Fruit fly (Drosophila melanogaster) whole organism, embryonic: ENCODE measurements around the gene ND-B16.6.

ENCODE experiments used
- Atf-2 ChIP-seq: fragments of 200-800 bp; sonication (Bioruptor generic); optimal IDR thresholded peaks from 2 replicates; lab custom pipeline; 2016; ENCODE audit warnings: missing biosample characterization, missing genetic modification characterization
- Bgb ChIP-seq: fragments of 200-800 bp; sonication (Bioruptor generic); IDR thresholded peaks from 2 replicates; pipeline ENCODE4 v1.3.6; 2022; ENCODE audit warnings: missing biosample characterization, missing genetic modification characterization; ENCODE audit not compliant: partially characterized antibody
- Blimp-1 ChIP-seq: fragments of 200-800 bp; sonication (Bioruptor generic); optimal IDR thresholded peaks from 3 replicates; lab custom pipeline; 2018; ENCODE audit warnings: missing biosample characterization, missing genetic modification characterization, mild to moderate bottlenecking, moderate library complexity, missing genetic modification reagents
- CG10565 ChIP-seq: fragments of 200-800 bp; sonication (Bioruptor generic); optimal IDR thresholded peaks from 3 replicates; lab custom pipeline; 2016; ENCODE audit warnings: missing biosample characterization, mild to moderate bottlenecking, missing genetic modification characterization
- CG11695 ChIP-seq: fragments of 200-800 bp; sonication (Bioruptor generic); IDR thresholded peaks from 3 replicates; pipeline ENCODE4 v1.3.6; 2022; ENCODE audit warnings: missing biosample characterization, missing genetic modification characterization
- CG12391 ChIP-seq: fragments of 200-800 bp; sonication (Bioruptor generic); optimal IDR thresholded peaks from 3 replicates; lab custom pipeline; 2018; ENCODE audit warnings: missing biosample characterization, mild to moderate bottlenecking, missing genetic modification characterization, moderate library complexity
- CG13894 ChIP-seq: fragments of 200-800 bp; sonication (Bioruptor generic); optimal IDR thresholded peaks from 3 replicates; lab custom pipeline; 2018; ENCODE audit warnings: missing biosample characterization, mild to moderate bottlenecking, missing genetic modification characterization, moderate library complexity
- CG14441 ChIP-seq: fragments of 200-800 bp; sonication (Bioruptor generic); IDR thresholded peaks from 2 replicates; pipeline ENCODE4 v1.3.6; 2022; ENCODE audit warnings: missing biosample characterization, missing genetic modification characterization
- CG14860 ChIP-seq: fragments of 200-800 bp; sonication (Bioruptor generic); IDR thresholded peaks from 3 replicates; pipeline ENCODE4 v1.3.6; 2022; ENCODE audit warnings: missing biosample characterization, missing genetic modification characterization; ENCODE audit not compliant: partially characterized antibody
- CG17612 ChIP-seq: fragments of 200-800 bp; sonication (Bioruptor generic); IDR thresholded peaks from 2 replicates; pipeline ENCODE4 v1.3.6; 2022; ENCODE audit warnings: missing biosample characterization, missing genetic modification characterization
- CG17912 ChIP-seq: fragments of 200-800 bp; sonication (Bioruptor generic); optimal IDR thresholded peaks from 2 replicates; lab custom pipeline; 2018; ENCODE audit warnings: missing biosample characterization, mild to moderate bottlenecking, missing genetic modification characterization
- CG18599 ChIP-seq: fragments of 200-800 bp; sonication (Bioruptor generic); optimal IDR thresholded peaks from 3 replicates; lab custom pipeline; 2017; ENCODE audit warnings: missing biosample characterization, missing genetic modification characterization, mild to moderate bottlenecking, moderate library complexity, missing genetic modification reagents
- CG2199 ChIP-seq: fragments of 200-800 bp; sonication (Bioruptor generic); IDR thresholded peaks from 3 replicates; pipeline ENCODE4 v1.3.6; 2022; ENCODE audit warnings: missing biosample characterization, missing genetic modification characterization
- CG2712 ChIP-seq: fragments of 200-800 bp; optimal IDR thresholded peaks from 3 replicates; lab custom pipeline; 2019; ENCODE audit warnings: missing biosample characterization, mild to moderate bottlenecking, missing genetic modification characterization, moderate library complexity
- CG31365 ChIP-seq: fragments of 200-800 bp; sonication (Bioruptor generic); optimal IDR thresholded peaks from 2 replicates; lab custom pipeline; 2018; ENCODE audit warnings: missing biosample characterization, mild to moderate bottlenecking, missing genetic modification characterization
- CG4282 ChIP-seq: fragments of 200-800 bp; sonication (Bioruptor generic); optimal IDR thresholded peaks from 2 replicates; lab custom pipeline; 2016; ENCODE audit warnings: missing biosample characterization, missing genetic modification characterization
- CG4404 ChIP-seq: fragments of 200-800 bp; sonication (Bioruptor generic); IDR thresholded peaks from 2 replicates; pipeline ENCODE4 v1.3.6; 2022; ENCODE audit warnings: missing biosample characterization, missing genetic modification characterization
- CG6854 ChIP-seq: fragments of 200-800 bp; sonication (Bioruptor generic); optimal IDR thresholded peaks from 3 replicates; lab custom pipeline; 2017; ENCODE audit warnings: missing biosample characterization, mild to moderate bottlenecking, missing genetic modification characterization
- CG7372 ChIP-seq: fragments of 200-800 bp; sonication (Bioruptor generic); IDR thresholded peaks from 2 replicates; pipeline ENCODE4 v1.3.6; 2022; ENCODE audit warnings: missing biosample characterization, missing genetic modification characterization
- CG7745 ChIP-seq: fragments of 200-800 bp; sonication (Bioruptor generic); optimal IDR thresholded peaks from 2 replicates; lab custom pipeline; 2018; ENCODE audit warnings: missing biosample characterization, mild to moderate bottlenecking, missing genetic modification characterization, moderate library complexity
- CG7839 ChIP-seq: fragments of 200-800 bp; sonication (Bioruptor generic); optimal IDR thresholded peaks from 3 replicates; lab custom pipeline; 2018; ENCODE audit warnings: missing biosample characterization, mild to moderate bottlenecking, missing genetic modification characterization, moderate library complexity
- CG8089 ChIP-seq: fragments of 200-800 bp; sonication (Bioruptor generic); optimal IDR thresholded peaks from 3 replicates; lab custom pipeline; 2016; ENCODE audit warnings: missing biosample characterization, missing genetic modification characterization
- Deaf1 ChIP-seq: fragments of 200-800 bp; optimal IDR thresholded peaks from 3 replicates; lab custom pipeline; 2019; ENCODE audit warnings: missing biosample characterization, mild to moderate bottlenecking, missing genetic modification characterization, moderate library complexity
- Dp ChIP-seq: fragments of 200-800 bp; sonication (Bioruptor generic); optimal IDR thresholded peaks from 2 replicates; lab custom pipeline; 2018; ENCODE audit warnings: missing biosample characterization, mild to moderate bottlenecking, missing genetic modification characterization, moderate library complexity
- E2f1 ChIP-seq: fragments of 200-800 bp; sonication (Bioruptor generic); IDR thresholded peaks from 2 replicates; pipeline ENCODE4 v1.3.6; 2022; ENCODE audit warnings: missing biosample characterization, missing genetic modification characterization
- Eip74EF ChIP-seq, 2 experiments: fragments of 200-800 bp in 1 of 2; fragments of >200 bp in 1 of 2; sonication (Bioruptor generic) in 1 of 2; optimal IDR thresholded peaks; 2 replicates each; lab custom pipeline; 2017 to 2019; ENCODE audit warnings: missing biosample characterization in 2 of 2, missing genetic modification characterization in 2 of 2, mild to moderate bottlenecking in 1 of 2, moderate library complexity in 1 of 2
- Ets97D ChIP-seq: fragments of 200-800 bp; sonication (Bioruptor generic); optimal IDR thresholded peaks from 3 replicates; lab custom pipeline; 2016; ENCODE audit warnings: missing biosample characterization, missing genetic modification characterization
- Hr39 ChIP-seq: fragments of >200 bp; optimal IDR thresholded peaks from 2 replicates; lab custom pipeline; 2017
- Kr ChIP-seq: fragments of 200-800 bp; sonication (Bioruptor generic); optimal IDR thresholded peaks from 2 replicates; lab custom pipeline; 2017; ENCODE audit warnings: missing biosample characterization, mild to moderate bottlenecking, missing genetic modification characterization
- MESR4 ChIP-seq: fragments of 200-800 bp; sonication (Bioruptor generic); optimal IDR thresholded peaks from 2 replicates; lab custom pipeline; 2018; ENCODE audit warnings: missing biosample characterization, mild to moderate bottlenecking, missing genetic modification characterization, moderate library complexity
- Med ChIP-seq: fragments of 200-800 bp; sonication (Bioruptor generic); peaks from one replicate; lab custom pipeline; 2016; ENCODE audit warnings: missing biosample characterization, missing genetic modification characterization, mild to moderate bottlenecking, inconsistent platforms, moderate library complexity
- Myb ChIP-seq: fragments of 200-800 bp; sonication (Bioruptor generic); optimal IDR thresholded peaks from 2 replicates; lab custom pipeline; 2016; ENCODE audit warnings: missing biosample characterization, missing genetic modification characterization
- PHDP ChIP-seq: fragments of 200-800 bp; sonication (Bioruptor generic); optimal IDR thresholded peaks from 3 replicates; lab custom pipeline; 2018; ENCODE audit warnings: missing biosample characterization, mild to moderate bottlenecking, missing genetic modification characterization, moderate library complexity
- Ravus ChIP-seq: fragments of 200-800 bp; sonication (Bioruptor generic); IDR thresholded peaks from 2 replicates; pipeline ENCODE4 v1.3.6; 2022; ENCODE audit warnings: missing biosample characterization, missing genetic modification characterization
- Sox100B ChIP-seq: fragments of 200-800 bp; sonication (Bioruptor generic); optimal IDR thresholded peaks from 3 replicates; lab custom pipeline; 2018; ENCODE audit warnings: missing biosample characterization, mild to moderate bottlenecking, missing genetic modification characterization
- TFAM ChIP-seq: fragments of 200-800 bp; sonication (Bioruptor generic); optimal IDR thresholded peaks from 2 replicates; lab custom pipeline; 2017; ENCODE audit warnings: missing biosample characterization, missing genetic modification characterization, inconsistent platforms
- Xrp1 ChIP-seq: fragments of 200-800 bp; sonication (Bioruptor generic); IDR thresholded peaks from 2 replicates; pipeline ENCODE4 v1.3.6; 2022; ENCODE audit warnings: missing biosample characterization, missing genetic modification characterization
- ato ChIP-seq: fragments of 200-800 bp; sonication (Bioruptor generic); IDR thresholded peaks from 2 replicates; pipeline ENCODE4 v1.3.6; 2022; ENCODE audit warnings: missing biosample characterization, missing genetic modification characterization; ENCODE audit not compliant: partially characterized antibody
- caup ChIP-seq: fragments of 200-800 bp; sonication (Bioruptor generic); optimal IDR thresholded peaks from 3 replicates; lab custom pipeline; 2017; ENCODE audit warnings: missing biosample characterization, mild to moderate bottlenecking, missing genetic modification characterization, moderate library complexity; ENCODE audit not compliant: severe bottlenecking
- chm ChIP-seq: fragments of 200-800 bp; sonication (Bioruptor generic); IDR thresholded peaks from 2 replicates; pipeline ENCODE4 v1.3.6; 2022; ENCODE audit warnings: missing biosample characterization, missing genetic modification characterization
- en ChIP-seq: fragments of 200-800 bp; sonication (Bioruptor generic); optimal IDR thresholded peaks from 2 replicates; lab custom pipeline; 2016; ENCODE audit warnings: missing biosample characterization, missing genetic modification characterization
- grn ChIP-seq: fragments of 200-800 bp; sonication (Bioruptor generic); optimal IDR thresholded peaks from 3 replicates; lab custom pipeline; 2017; ENCODE audit warnings: missing biosample characterization, missing genetic modification characterization
- gro ChIP-seq: fragments of 200-800 bp; sonication (Bioruptor generic); optimal IDR thresholded peaks from 2 replicates; lab custom pipeline; 2016; ENCODE audit warnings: missing biosample characterization, missing genetic modification characterization
- hbn ChIP-seq: fragments of 200-800 bp; sonication (Bioruptor generic); IDR thresholded peaks from 2 replicates; pipeline ENCODE4 v1.3.6; 2022; ENCODE audit warnings: missing biosample characterization, missing genetic modification characterization; ENCODE audit not compliant: partially characterized antibody
- hkb ChIP-seq, 2 experiments: fragments of 200-800 bp in 1 of 2; fragments of >200 bp in 1 of 2; sonication (Bioruptor generic) in 1 of 2; IDR thresholded peaks in 1 of 2; optimal IDR thresholded peaks in 1 of 2; 2 replicates each; pipeline versions ENCODE4 v1.3.6 to Lab custom; 2017 to 2022; ENCODE audit warnings: missing biosample characterization in 1 of 2, missing genetic modification characterization in 1 of 2
- lbe ChIP-seq: fragments of 200-800 bp; sonication (Bioruptor generic); optimal IDR thresholded peaks from 2 replicates; lab custom pipeline; 2016; ENCODE audit warnings: missing biosample characterization, mild to moderate bottlenecking, missing genetic modification characterization
- onecut ChIP-seq: fragments of 200-800 bp; sonication (Bioruptor generic); IDR thresholded peaks from 2 replicates; pipeline ENCODE4 v1.3.6; 2022; ENCODE audit warnings: missing biosample characterization, missing genetic modification characterization
- pfk ChIP-seq: fragments of 200-800 bp; sonication (Bioruptor generic); optimal IDR thresholded peaks from 2 replicates; lab custom pipeline; 2018; ENCODE audit warnings: missing biosample characterization, mild to moderate bottlenecking, missing genetic modification characterization, moderate library complexity
- sens ChIP-seq: fragments of 200-800 bp; sonication (Bioruptor generic); peaks from one replicate; lab custom pipeline; 2016; ENCODE audit warnings: missing biosample characterization, missing genetic modification characterization
- sr ChIP-seq: fragments of 200-800 bp; sonication (Bioruptor generic); IDR thresholded peaks from 3 replicates; pipeline ENCODE4 v1.3.6; 2022; ENCODE audit warnings: missing biosample characterization, missing genetic modification characterization

The ND-B16.6 gene

DNA sequence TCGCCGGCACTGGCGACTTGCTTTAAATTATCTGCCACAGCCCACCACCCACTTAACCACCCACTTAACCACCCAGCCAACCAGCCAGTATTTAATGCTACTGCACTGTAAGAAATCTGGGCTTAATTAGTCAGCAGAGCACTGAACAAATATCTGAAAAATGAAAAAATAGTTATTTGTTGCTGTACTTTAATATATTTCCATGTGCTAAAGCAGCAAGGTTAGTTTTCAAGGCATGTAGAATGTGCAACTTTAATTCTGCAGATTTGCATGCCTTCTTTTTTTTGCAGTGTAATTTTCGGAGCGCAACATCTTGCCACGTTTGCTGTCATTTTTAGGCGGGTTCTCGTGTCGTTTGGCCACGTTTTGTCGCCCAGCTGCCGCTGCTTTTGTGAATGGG lies 25.4 kb upstream of the ND-B16.6 start (continued):
- no peak for TF ChIP-seq MESR4 (GFP tag; lab: Kevin White, UChicago)
- TF ChIP-seq gro (GFP tag; lab: Kevin White, UChicago), result peak; percentile 38
- no peak for TF ChIP-seq Hr39
- TF ChIP-seq hbn (GFP tag; lab: Robert Waterston, UW), result no peak
- no peak for TF ChIP-seq TFAM (GFP tag; lab: Kevin White, UChicago)
- TF ChIP-seq CG14441, result no peak
- no peak for TF ChIP-seq CG31365 (tag; lab: Kevin White, UChicago)
- peak; percentile 41 for TF ChIP-seq CG2712 (tag; lab: Kevin White, UChicago)
- no peak for TF ChIP-seq CG7745 (tag; lab: Kevin White, UChicago)
- no peak for TF ChIP-seq pfk
- TF ChIP-seq CG10565 (GFP tag; lab: Kevin White, UChicago), result no peak
- TF ChIP-seq CG17912 (GFP tag; lab: Kevin White, UChicago), result no peak
- no peak for TF ChIP-seq lbe (GFP tag; lab: Kevin White, UChicago)
- TF ChIP-seq caup (GFP tag; lab: Kevin White, UChicago), result peak; percentile 50
- TF ChIP-seq CG6854 (GFP tag; lab: Kevin White, UChicago), result peak; percentile 24
- TF ChIP-seq ato, result no peak
- TF ChIP-seq onecut, result no peak
- peak; percentile 26; the same call in 1 of the 2 replicates for TF ChIP-seq Xrp1 (GFP tag; lab: Robert Waterston, UW)
- TF ChIP-seq sr (GFP tag; lab: Robert Waterston, UW), result no peak
- 0 out of 3 replicates have a peak, but pooled peaks have one; percentile 22 for TF ChIP-seq CG11695
- TF ChIP-seq CG18599 (GFP tag; lab: Kevin White, UChicago), result peak; percentile 84
- TF ChIP-seq Med (GFP tag; lab: Kevin White, UChicago), result peak; percentile 91
- no peak for TF ChIP-seq Atf-2
- no peak for TF ChIP-seq CG14860 (GFP tag; lab: Robert Waterston, UW)
- no peak for TF ChIP-seq CG8089
- peak; percentile 47 for TF ChIP-seq CG12391 (tag; lab: Kevin White, UChicago)
- TF ChIP-seq CG4404 (GFP tag; lab: Robert Waterston, UW), result no peak
- TF ChIP-seq chm (GFP tag; lab: Robert Waterston, UW), result 0 out of 2 replicates have a peak, but pooled peaks have one; percentile 33
- no peak for TF ChIP-seq Bgb
- TF ChIP-seq Blimp-1 (GFP tag; lab: Kevin White, UChicago), result peak; percentile 36
- no peak for TF ChIP-seq CG4282 (GFP tag; lab: Kevin White, UChicago)
- no peak for TF ChIP-seq Ets97D (GFP tag; lab: Kevin White, UChicago)
- no peak for TF ChIP-seq Kr (GFP tag; lab: Kevin White, UChicago)
- no peak for TF ChIP-seq CG17612 (GFP tag; lab: Robert Waterston, UW)
- peak in 1 of 2 experiments; percentile 4 for TF ChIP-seq Eip74EF (GFP tag; optimal IDR thresholded peaks at IDR 0.05; lab: Kevin White, UChicago)
- TF ChIP-seq grn (GFP tag; lab: Kevin White, UChicago), result no peak
- TF ChIP-seq Myb (GFP tag; lab: Kevin White, UChicago), result peak; percentile 25
- peak; percentile 51 for TF ChIP-seq E2f1 (GFP tag; lab: Robert Waterston, UW)
- TF ChIP-seq PHDP, result peak; percentile 54
- TF ChIP-seq hkb (optimal IDR thresholded peaks at IDR 0.05; lab: Kevin White, UChicago), result no peak
- peak; percentile 37; the same call in 1 of the 2 replicates for TF ChIP-seq hkb (GFP tag; IDR thresholded peaks at IDR 0.05; lab: Robert Waterston, UW)
- TF ChIP-seq sens, result peak; percentile 82
- TF ChIP-seq en (GFP tag; lab: Kevin White, UChicago), result no peak
- no peak for TF ChIP-seq Dp (GFP tag; lab: Kevin White, UChicago)
- TF ChIP-seq CG7839 (tag; lab: Kevin White, UChicago), result peak; percentile 68
- TF ChIP-seq CG2199 (GFP tag; lab: Robert Waterston, UW), result no peak
- no peak for TF ChIP-seq Sox100B
- no peak for TF ChIP-seq CG13894
- peak; percentile 8 for TF ChIP-seq Deaf1 (tag; lab: Kevin White, UChicago)
- no peak for TF ChIP-seq Ravus (GFP tag; lab: Robert Waterston, UW)
- TF ChIP-seq CG7372, result no peak
